Worm (Caenorhabditis elegans) whole organism, L4 larva: ENCODE measurements around the gene twk-25.
A peak's percentile ranks its signal among the peaks of the same experiment; 100 is the strongest.

Experiments used
- F44E2.7 ChIP-seq: fragments of 200-800 bp; sonication (Bioruptor generic); IDR thresholded peaks from 2 replicates; pipeline ENCODE4 v2.1.2; 2022; ENCODE audit warnings: missing genetic modification characterization, missing compliant biosample characterization
- F49E8.2 ChIP-seq: sonication (generic microtip); optimal IDR thresholded peaks from 2 replicates; lab custom pipeline; 2016; ENCODE audit warnings: missing compliant biosample characterization, mild to moderate bottlenecking, missing genetic modification characterization, borderline replicate concordance
- Y48G9A.11 ChIP-seq: fragments of 200-800 bp; sonication (Bioruptor generic); IDR thresholded peaks from 2 replicates; pipeline ENCODE4 v1.3.6; 2022; ENCODE audit warnings: missing genetic modification reagents, missing genetic modification characterization, missing compliant biosample characterization
- Y75B8A.6 ChIP-seq: fragments of 200-800 bp; sonication (Bioruptor generic); IDR thresholded peaks from 2 replicates; pipeline ENCODE4 v1.3.6; 2022; ENCODE audit warnings: missing genetic modification reagents, missing genetic modification characterization, missing compliant biosample characterization
- aha-1 ChIP-seq: fragments of 150-350 bp; peaks from one replicate; lab custom pipeline; 2014; ENCODE audit warnings: missing biosample characterization, missing genetic modification characterization
- ceh-20 ChIP-seq: fragments of 200-800 bp; sonication (Bioruptor generic); IDR thresholded peaks from 2 replicates; pipeline ENCODE4 v1.3.6; 2022; ENCODE audit warnings: missing genetic modification reagents, missing genetic modification characterization, missing compliant biosample characterization
- ctbp-1 ChIP-seq: fragments of 200-800 bp; sonication (Bioruptor generic); IDR thresholded peaks from 2 replicates; pipeline ENCODE4 v1.3.6; 2022; ENCODE audit warnings: missing genetic modification reagents, missing genetic modification characterization, missing compliant biosample characterization
- daf-16 ChIP-seq, 3 experiments: sonication (generic microtip); optimal IDR thresholded peaks; 2 replicates each; lab custom pipeline; 2016 to 2017; ENCODE audit warnings: missing genetic modification characterization in 3 of 3, missing genetic modification reagents in 3 of 3, mild to moderate bottlenecking in 2 of 3, missing compliant biosample characterization in 2 of 3, missing biosample characterization in 1 of 3, moderate library complexity in 1 of 3
- daf-19 ChIP-seq: fragments of 200-800 bp; sonication (Bioruptor generic); conservative IDR thresholded peaks from 2 replicates; pipeline ENCODE4 v1.3.6; 2022; ENCODE audit warnings: missing genetic modification characterization, missing compliant biosample characterization
- dmd-6 ChIP-seq: fragments of 200-800 bp; sonication (Bioruptor generic); IDR thresholded peaks from 2 replicates; pipeline ENCODE4 v1.3.6; 2022; ENCODE audit warnings: missing genetic modification reagents, missing genetic modification characterization, missing compliant biosample characterization
- dmd-9 ChIP-seq: fragments of 200-800 bp; sonication (Bioruptor generic); IDR thresholded peaks from 2 replicates; pipeline ENCODE4 v1.3.6; 2022; ENCODE audit warnings: missing genetic modification reagents, missing genetic modification characterization, missing compliant biosample characterization
- dpl-1 ChIP-seq: fragments of 150-350 bp; optimal IDR thresholded peaks from 2 replicates; lab custom pipeline; 2014; ENCODE audit warnings: missing biosample characterization, missing genetic modification reagents, missing genetic modification characterization
- dve-1 ChIP-seq: sonication (generic microtip); optimal IDR thresholded peaks from 2 replicates; lab custom pipeline; 2017; ENCODE audit warnings: antibody characterized with exemption, mild to moderate bottlenecking, missing genetic modification characterization, missing compliant biosample characterization; ENCODE audit not compliant: insufficient read depth
- fos-1 ChIP-seq: fragments of 150-350 bp; optimal IDR thresholded peaks from 2 replicates; lab custom pipeline; 2014; ENCODE audit warnings: missing biosample characterization, missing genetic modification characterization
- gei-8 ChIP-seq: fragments of 200-800 bp; sonication (Bioruptor generic); optimal IDR thresholded peaks from 2 replicates; lab custom pipeline; 2018; ENCODE audit warnings: mild to moderate bottlenecking, missing genetic modification characterization, missing compliant biosample characterization
- hlh-11 ChIP-seq: fragments of 200-800 bp; sonication (Bioruptor generic); optimal IDR thresholded peaks from 2 replicates; lab custom pipeline; 2018; ENCODE audit warnings: mild to moderate bottlenecking, missing genetic modification characterization, missing compliant biosample characterization
- hlh-30 ChIP-seq: sonication (generic microtip); optimal IDR thresholded peaks from 2 replicates; lab custom pipeline; 2017; ENCODE audit warnings: antibody characterized with exemption, mild to moderate bottlenecking, missing genetic modification characterization, missing compliant biosample characterization; ENCODE audit not compliant: insufficient read depth
- lsy-2 ChIP-seq, 2 experiments: fragments of 150-350 bp in 1 of 2; sonication (generic microtip) in 1 of 2; optimal IDR thresholded peaks; 2 replicates each; lab custom pipeline; 2014 to 2017; ENCODE audit warnings: missing biosample characterization in 2 of 2, missing genetic modification characterization in 2 of 2
- mdl-1 ChIP-seq, 2 experiments: fragments of 150-350 bp in 1 of 2; sonication (generic microtip) in 1 of 2; optimal IDR thresholded peaks; 2 replicates each; lab custom pipeline; 2014 to 2017; ENCODE audit warnings: missing biosample characterization in 2 of 2, missing genetic modification characterization in 2 of 2
- mes-2 ChIP-seq: sonication (generic microtip); optimal IDR thresholded peaks from 2 replicates; lab custom pipeline; 2016; ENCODE audit warnings: missing genotype, mild to moderate bottlenecking, missing genetic modification characterization, missing compliant biosample characterization; ENCODE audit not compliant: poor library complexity, severe bottlenecking
- nhr-10 ChIP-seq: fragments of 150-350 bp; optimal IDR thresholded peaks from 2 replicates; lab custom pipeline; 2014; ENCODE audit warnings: missing biosample characterization, missing genetic modification characterization
- nhr-237 ChIP-seq: sonication (generic microtip); optimal IDR thresholded peaks from 2 replicates; lab custom pipeline; 2017; ENCODE audit warnings: missing biosample characterization, missing genetic modification characterization
- nhr-28 ChIP-seq: fragments of 150-350 bp; optimal IDR thresholded peaks from 2 replicates; lab custom pipeline; 2014; ENCODE audit warnings: missing biosample characterization, missing genetic modification characterization
- nhr-6 ChIP-seq: fragments of 150-350 bp; optimal IDR thresholded peaks from 2 replicates; lab custom pipeline; 2014; ENCODE audit warnings: missing biosample characterization, missing genetic modification characterization
- pqm-1 ChIP-seq: sonication (generic microtip); optimal IDR thresholded peaks from 2 replicates; lab custom pipeline; 2017; ENCODE audit warnings: missing biosample characterization, missing genetic modification characterization
- rbr-2 ChIP-seq: sonication (generic microtip); optimal IDR thresholded peaks from 2 replicates; lab custom pipeline; 2016; ENCODE audit warnings: missing genotype, missing genetic modification characterization, missing compliant biosample characterization
- snpc-4 ChIP-seq: fragments of 150-350 bp; optimal IDR thresholded peaks from 2 replicates; lab custom pipeline; 2014; ENCODE audit warnings: missing biosample characterization, missing genetic modification characterization
- tra-1 ChIP-seq: fragments of 200-800 bp; sonication (Bioruptor generic); IDR thresholded peaks from 2 replicates; pipeline ENCODE4 v1.3.6; 2022; ENCODE audit warnings: missing genetic modification reagents, missing genetic modification characterization, missing compliant biosample characterization
- unc-62 ChIP-seq, 3 experiments: fragments of 150-350 bp in 1 of 3; sonication (generic microtip); optimal IDR thresholded peaks in 2 of 3; peaks in 1 of 3; 1 replicate in 1 of 3; 2 replicates in 2 of 3; lab custom pipeline; 2014 to 2017; ENCODE audit warnings: missing biosample characterization in 3 of 3, missing genetic modification characterization in 3 of 3, missing genetic modification reagents in 3 of 3, missing genotype in 1 of 3
- zip-2 ChIP-seq: fragments of 150-350 bp; optimal IDR thresholded peaks from 2 replicates; lab custom pipeline; 2014; ENCODE audit warnings: missing biosample characterization, missing genetic modification characterization
- ztf-7 ChIP-seq: fragments of 150-350 bp; optimal IDR thresholded peaks from 2 replicates; lab custom pipeline; 2014; ENCODE audit warnings: missing biosample characterization, missing genetic modification characterization

Gene twk-25

ce11 chrIV:11480027-11480896 lies 24.3 kb upstream of the twk-25 start, which contains the start of the genes mbf-1 and nse-4 (continued):
- TF ChIP-seq daf-16 (GFP tag; optimal IDR thresholded peaks at IDR 0.05; lab: Kevin White, UChicago) (peak in 1 of 2 experiments; percentile 68), daf-16 (tag; optimal IDR thresholded peaks at IDR 0.05; lab: Kevin White, UChicago) (peak; percentile 23), lsy-2 (tag; optimal IDR thresholded peaks at IDR 0.05; lab: Kevin White, UChicago) (peak in 1 of 2 experiments; percentile 78), zip-2 (tag; lab: Kevin White, UChicago) (peak; percentile 73), dve-1 (peak; percentile 70)

- peak; percentile 67 for TF ChIP-seq aha-1 (tag; lab: Kevin White, UChicago)
- peak in 1 of 2 experiments; percentile 94 for TF ChIP-seq unc-62 (GFP tag; optimal IDR thresholded peaks at IDR 0.05 in 1 of 2; lab: Kevin White, UChicago)
- no peak for TF ChIP-seq unc-62 (tag; optimal IDR thresholded peaks at IDR 0.05; lab: Kevin White, UChicago)
- no peak for TF ChIP-seq mes-2 (tag; lab: Kevin White, UChicago)
- TF ChIP-seq, all 104 proteins: peak for 2
These were observed 17.7 kb upstream of the twk-25 start for ce11 chrIV:11486859-11487258.

- TF ChIP-seq aha-1 (tag; lab: Kevin White, UChicago) (peak; percentile 15), dpl-1 (GFP tag; lab: Kevin White, UChicago) (no peak), unc-62 (GFP tag; optimal IDR thresholded peaks at IDR 0.05 in 1 of 2; lab: Kevin White, UChicago) (no peak), unc-62 (tag; optimal IDR thresholded peaks at IDR 0.05; lab: Kevin White, UChicago) (no peak), nhr-28 (tag; lab: Kevin White, UChicago) (peak; percentile 42), rbr-2 (tag; lab: Kevin White, UChicago) (no peak), gei-8 (GFP tag; lab: Kevin White, UChicago) (no peak), Y48G9A.11 (GFP tag; lab: Robert Waterston, UW) (no peak), tra-1 (GFP tag; lab: Robert Waterston, UW) (0 out of 2 replicates have a peak, but pooled peaks have one; percentile 8), hlh-30 (tag; lab: Kevin White, UChicago) (peak; percentile 81), dmd-9 (GFP tag; lab: Robert Waterston, UW) (no peak), mdl-1 (tag; optimal IDR thresholded peaks at IDR 0.05; lab: Kevin White, UChicago) (peak in 1 of 2 experiments; percentile 7), nhr-6 (tag; lab: Kevin White, UChicago) (peak; percentile 16), F44E2.7 (GFP tag; lab: Robert Waterston, UW) (no peak), daf-19 (GFP tag; lab: Robert Waterston, UW) (no peak), snpc-4 (no peak), dve-1 (peak; percentile 10), pqm-1 (tag; lab: Kevin White, UChicago) (peak; percentile 28), mes-2 (tag; lab: Kevin White, UChicago) (peak; percentile 9), ztf-7 (tag; lab: Kevin White, UChicago) (no peak), ceh-20 (GFP tag; lab: Robert Waterston, UW) (no peak), nhr-237 (tag; lab: Kevin White, UChicago) (no peak), hlh-11 (tag; lab: Kevin White, UChicago) (peak; percentile 68), fos-1 (tag; lab: Kevin White, UChicago) (no peak), Y75B8A.6 (GFP tag; lab: Robert Waterston, UW) (no peak), ctbp-1 (no peak), nhr-10 (tag; lab: Kevin White, UChicago) (peak; percentile 3), dmd-6 (GFP tag; lab: Robert Waterston, UW) (peak; percentile 55), daf-16 (GFP tag; optimal IDR thresholded peaks at IDR 0.05; lab: Kevin White, UChicago) (peak in 1 of 2 experiments; percentile 4), daf-16 (tag; optimal IDR thresholded peaks at IDR 0.05; lab: Kevin White, UChicago) (no peak), F49E8.2 (tag; lab: Kevin White, UChicago) (no peak)
These were observed 16.5 kb upstream of the twk-25 start for ce11 chrIV:11487889-11488556.
